Fruit fly (Drosophila melanogaster): ENCODE data around the gene Pp1alpha-96A.

The Pp1alpha-96A gene

DNA sequence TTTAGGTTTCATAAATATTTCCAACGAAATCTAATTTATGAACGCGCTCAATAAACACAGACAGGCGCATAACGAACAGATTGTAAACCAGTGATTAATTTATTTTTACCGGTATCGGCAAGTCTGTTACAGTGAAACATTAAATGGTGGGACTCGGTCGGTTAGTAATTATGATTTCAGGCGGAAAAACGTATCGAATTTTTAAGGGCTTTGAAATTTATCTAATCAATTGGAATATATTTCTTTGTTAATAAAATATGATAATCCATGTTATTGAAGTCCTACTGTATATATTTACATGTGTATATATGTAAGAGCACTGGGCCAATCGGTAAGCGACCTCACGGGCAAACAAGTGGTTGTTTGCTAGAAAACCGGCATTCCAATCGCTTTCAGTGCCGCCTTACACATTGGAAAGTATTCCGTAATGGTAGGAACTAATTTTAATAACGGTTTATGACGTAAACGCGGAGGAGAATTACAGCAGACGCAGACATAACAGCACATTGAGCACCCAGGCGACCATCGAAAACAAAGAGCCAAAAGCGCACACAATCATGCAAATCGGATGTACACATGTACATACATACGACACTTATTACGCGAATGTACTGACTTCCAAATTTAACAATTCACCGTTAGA, 25.1 kb downstream of the Pp1alpha-96A start:
- TF ChIP-seq CG8478 (optimal IDR thresholded peaks at IDR 0.05) (no peak), CTCF (optimal IDR thresholded peaks at IDR 0.05) (no peak)

DNA sequence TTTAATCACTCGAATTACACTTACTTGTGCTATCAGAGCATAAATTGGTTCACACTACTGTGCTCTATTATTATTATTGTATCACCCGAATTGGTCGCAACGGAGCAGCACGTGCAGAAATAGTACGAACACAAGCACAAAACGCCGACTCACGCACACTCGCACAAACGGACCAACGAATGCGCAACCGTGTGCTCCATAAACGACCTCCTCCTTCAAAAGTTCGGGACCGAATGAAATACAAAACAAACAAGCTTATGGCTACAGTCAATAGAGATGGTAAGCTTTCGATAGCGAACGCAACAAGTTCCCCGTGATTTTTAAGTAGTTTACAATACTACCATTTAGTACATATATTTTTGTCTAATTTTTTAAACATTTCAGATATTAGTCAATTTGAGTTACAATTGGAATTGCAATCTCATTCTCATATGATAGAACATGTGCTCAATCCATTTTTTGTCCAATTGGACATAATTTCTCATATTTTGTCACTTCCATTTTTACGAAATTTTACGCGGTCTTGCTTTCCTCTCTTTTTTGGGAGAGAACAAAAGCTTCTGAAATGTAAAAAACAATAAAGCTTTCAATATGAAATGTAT, 25.7 kb downstream of the Pp1alpha-96A start, which contains the start of gene Cftr:
Gene Cftr (minus strand): TSS at position 239 of the 602 bp plus-strand sequence.
- TF ChIP-seq CTCF (optimal IDR thresholded peaks at IDR 0.05) (no peak), CG8478 (optimal IDR thresholded peaks at IDR 0.05) (no peak)

dm6 chr3R:24544388-24544787, 26.3 kb downstream of the Pp1alpha-96A start, which contains the start of gene Esyt2:
Gene Esyt2, plus strand, starts transcription at chr3R:24544719.
- TF ChIP-seq CG8478 (optimal IDR thresholded peaks at IDR 0.05) (no peak), CTCF (optimal IDR thresholded peaks at IDR 0.05) (no peak)

dm6 chr3R:24548216-24548615, 30.1 kb downstream of the Pp1alpha-96A start:
- no peak for TF ChIP-seq CG8478 (optimal IDR thresholded peaks at IDR 0.05)

DNA sequence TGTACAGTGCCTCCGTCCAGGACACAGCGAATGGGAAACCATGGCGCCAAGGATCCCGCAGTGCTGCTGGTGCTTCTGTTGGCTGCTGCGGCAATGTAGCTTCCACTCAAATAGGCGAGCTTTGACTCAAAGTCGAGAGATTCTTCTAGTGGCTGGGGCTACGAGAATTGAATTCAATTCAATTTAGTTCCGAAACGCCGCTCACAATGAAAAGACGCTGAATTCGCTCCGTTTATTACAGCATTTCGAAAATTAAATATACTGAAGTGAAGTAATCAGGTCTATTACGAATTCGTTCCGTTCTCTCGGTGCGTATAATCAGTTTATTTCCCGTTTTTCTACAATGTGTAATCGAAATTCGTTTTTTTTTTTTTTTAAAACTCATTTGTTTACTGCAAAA, 30.8 kb downstream of the Pp1alpha-96A start:
- TF ChIP-seq CG8478 (optimal IDR thresholded peaks at IDR 0.05) (no peak), CTCF (optimal IDR thresholded peaks at IDR 0.05) (no peak)

DNA sequence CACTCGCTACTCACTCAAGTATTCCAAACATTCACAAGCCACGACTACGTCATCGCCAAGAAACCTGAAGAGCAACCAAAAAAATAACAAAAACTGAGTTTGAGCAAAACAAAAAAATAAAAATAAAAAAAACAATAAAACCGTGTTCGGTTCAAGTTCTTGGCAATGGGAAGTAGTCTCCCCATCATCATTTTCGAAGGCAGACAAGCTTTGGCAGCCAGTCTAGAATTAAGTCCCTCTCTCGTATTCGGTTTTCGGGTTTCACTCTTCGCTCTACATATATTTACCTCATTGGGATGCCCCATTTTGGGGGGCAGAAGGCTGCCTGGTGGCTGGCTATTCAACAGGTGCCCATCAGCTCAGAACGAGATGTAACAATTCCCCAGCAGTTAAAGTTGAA, 31.8 kb downstream of the Pp1alpha-96A start:
- TF ChIP-seq CG8478 (optimal IDR thresholded peaks at IDR 0.05) = no peak

DNA sequence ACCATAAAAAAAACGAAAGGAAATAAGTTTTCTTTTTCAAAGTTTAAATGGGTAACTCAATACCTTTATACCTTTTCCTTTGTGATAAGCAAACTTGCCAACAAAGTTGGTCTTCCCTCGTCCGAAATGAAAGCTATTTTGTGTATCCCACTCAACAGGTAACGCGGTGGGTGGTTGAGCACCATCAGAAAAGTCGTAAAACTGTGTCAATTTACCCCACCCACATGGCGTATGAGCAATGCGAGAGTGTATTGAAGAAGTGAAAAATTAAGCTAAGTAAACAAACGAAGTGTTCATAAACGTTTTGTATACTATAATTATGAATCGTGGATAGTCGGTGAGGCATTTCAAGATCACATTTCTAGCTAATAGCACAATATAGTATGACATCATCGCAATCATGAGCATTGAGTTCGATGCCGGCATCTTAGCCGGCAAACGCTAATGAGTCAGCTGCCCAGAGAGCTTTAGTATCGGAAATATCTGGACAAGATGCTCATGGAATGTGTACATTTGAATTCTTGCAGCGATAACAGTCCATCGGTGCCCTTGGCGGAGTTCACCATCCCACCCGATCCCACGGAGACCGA, 32.8 kb downstream of the Pp1alpha-96A start:
- no peak for TF ChIP-seq CG8478 (optimal IDR thresholded peaks at IDR 0.05)
- TF ChIP-seq CTCF (optimal IDR thresholded peaks at IDR 0.05) = no peak

DNA sequence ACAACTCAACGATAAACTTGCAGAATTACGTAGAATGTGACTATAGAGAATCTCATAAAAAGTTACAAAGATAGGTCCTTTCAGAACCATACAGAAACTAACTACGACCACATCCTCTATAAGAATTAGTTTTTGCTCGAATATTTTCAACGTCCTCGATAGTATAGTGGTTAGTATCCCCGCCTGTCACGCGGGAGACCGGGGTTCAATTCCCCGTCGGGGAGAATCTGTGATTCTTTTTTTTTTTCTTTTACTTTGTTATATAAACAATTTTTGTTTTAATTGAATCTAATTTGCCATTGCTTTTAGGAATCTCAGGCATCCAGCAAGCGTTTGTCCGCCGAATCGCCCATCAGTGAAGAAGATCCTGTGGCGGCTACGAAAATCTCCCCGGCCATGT, 37.1 kb downstream of the Pp1alpha-96A start:
- TF ChIP-seq CG8478 (optimal IDR thresholded peaks at IDR 0.05) (no peak), CTCF (optimal IDR thresholded peaks at IDR 0.05) (no peak)

dm6 chr3R:24555932-24556331, 37.9 kb downstream of the Pp1alpha-96A start:
- TF ChIP-seq CTCF (optimal IDR thresholded peaks at IDR 0.05) (no peak), CG8478 (optimal IDR thresholded peaks at IDR 0.05) (no peak)

DNA sequence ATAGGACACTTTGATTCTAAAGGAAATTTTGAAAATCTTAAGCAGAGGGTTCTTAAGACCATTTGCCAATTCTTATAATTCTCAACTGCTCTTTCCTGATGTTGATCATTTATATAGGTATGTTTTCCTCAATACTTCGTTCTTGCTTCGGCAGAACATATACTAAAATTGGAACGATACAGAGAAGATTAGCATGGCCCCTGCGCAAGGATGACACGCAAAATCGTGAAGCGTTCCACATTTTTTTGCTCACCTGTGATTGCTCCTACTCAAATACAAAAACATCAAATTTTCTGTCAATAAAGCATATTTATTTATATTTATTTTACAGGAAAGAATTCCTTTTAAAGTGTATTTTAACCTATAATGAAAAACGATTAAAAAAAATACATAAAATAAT, 38.5 kb downstream of the Pp1alpha-96A start:
- TF ChIP-seq CTCF (optimal IDR thresholded peaks at IDR 0.05) (no peak), CG8478 (optimal IDR thresholded peaks at IDR 0.05) (no peak)

DNA sequence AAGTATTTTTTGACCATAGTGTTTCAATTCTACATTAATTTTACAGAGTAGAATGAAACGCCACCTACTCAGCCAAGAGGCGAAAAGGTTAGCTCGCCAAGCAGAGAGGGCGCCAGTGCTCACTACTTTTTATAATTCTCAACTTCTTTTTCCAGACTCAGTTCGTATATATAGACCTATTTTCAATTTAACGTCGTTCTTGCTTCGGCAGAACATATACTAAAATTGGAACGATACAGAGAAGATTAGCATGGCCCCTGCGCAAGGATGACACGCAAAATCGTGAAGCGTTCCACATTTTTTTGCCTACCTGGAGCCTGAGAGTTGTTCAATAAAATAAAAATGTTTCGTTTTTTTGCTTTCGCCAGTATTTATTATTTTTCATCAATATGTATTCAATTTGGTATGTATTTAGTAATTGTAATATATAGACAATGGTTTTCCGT, 39.0 kb downstream of the Pp1alpha-96A start:
- TF ChIP-seq CG8478 (optimal IDR thresholded peaks at IDR 0.05) (no peak), CTCF (optimal IDR thresholded peaks at IDR 0.05) (peak; percentile 90 to 98)

dm6 chr3R:24562323-24563025, 44.4 kb downstream of the Pp1alpha-96A start:
- TF ChIP-seq CG8478 (optimal IDR thresholded peaks at IDR 0.05) (no peak), CTCF (optimal IDR thresholded peaks at IDR 0.05) (no peak)

DNA sequence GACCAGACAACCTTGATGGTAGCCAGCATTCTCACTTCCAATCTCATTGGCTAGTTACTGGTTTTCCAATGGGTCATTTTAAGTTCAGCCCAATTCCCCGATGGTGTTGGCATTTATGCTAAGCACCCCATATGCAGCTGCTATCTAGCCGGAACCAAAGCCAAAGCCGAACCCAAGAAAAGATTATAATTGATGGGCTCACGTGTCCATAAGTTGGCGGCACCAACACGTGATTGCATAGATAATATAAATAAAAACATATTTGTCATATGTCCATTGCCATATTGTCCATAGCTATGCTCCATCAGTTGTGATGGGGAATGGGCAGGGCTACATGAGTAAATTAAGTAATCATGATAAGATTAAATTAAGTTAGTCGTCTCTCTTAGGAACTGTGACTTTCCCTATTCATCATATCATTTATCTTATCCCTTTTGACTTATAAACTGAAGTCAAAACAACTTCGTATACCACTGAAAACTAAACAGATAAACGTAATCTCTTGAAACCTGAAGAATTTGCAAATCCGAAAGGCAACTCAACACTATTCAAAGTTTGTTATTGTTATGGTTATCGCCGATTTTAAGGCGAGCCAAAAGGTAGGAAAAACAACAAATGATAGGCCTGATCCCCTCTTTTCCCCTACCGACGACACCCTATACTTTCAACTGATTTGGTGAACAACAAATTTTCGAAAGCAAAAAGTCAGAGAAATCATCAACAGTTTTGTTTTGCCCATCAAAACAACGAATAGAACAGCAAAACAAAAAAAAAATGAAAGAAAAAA, 45.2 kb downstream of the Pp1alpha-96A start:
- TF ChIP-seq CTCF (optimal IDR thresholded peaks at IDR 0.05) (no peak), CG8478 (optimal IDR thresholded peaks at IDR 0.05) (no peak)

DNA sequence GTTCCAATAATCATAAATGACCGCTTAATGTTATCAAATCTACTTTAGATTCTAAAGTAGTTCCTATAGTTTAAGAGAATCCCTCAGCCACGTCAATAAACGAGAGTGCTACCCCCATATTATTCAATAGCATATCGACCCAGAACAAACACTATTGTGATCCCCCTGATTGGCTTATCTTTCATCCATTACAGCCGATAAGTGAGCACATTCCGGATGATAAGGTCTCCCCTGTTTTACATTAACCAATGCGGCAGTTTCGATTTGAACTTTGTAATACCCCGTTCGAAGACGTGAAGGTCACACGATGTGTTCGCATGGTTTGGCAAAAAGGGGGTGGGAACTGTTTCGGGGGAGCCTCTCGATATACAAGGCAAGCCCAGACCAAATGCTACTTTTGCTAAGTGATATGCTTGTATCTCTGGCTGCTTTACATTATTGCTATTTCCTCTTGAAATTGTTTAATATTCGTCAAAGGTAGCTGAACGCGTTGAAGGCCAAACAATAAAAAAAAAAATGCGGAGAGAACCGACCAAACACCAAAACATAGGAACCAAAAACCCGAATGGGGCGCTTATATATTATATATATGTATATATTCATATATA, 46.2 kb downstream of the Pp1alpha-96A start:
- TF ChIP-seq CTCF (optimal IDR thresholded peaks at IDR 0.05) (no peak), CG8478 (optimal IDR thresholded peaks at IDR 0.05) (no peak)

Data from S2 (cell line).